Worm (Caenorhabditis elegans) whole organism, L3 larva: ENCODE data around the gene Y51H4A.24.

ENCODE experiments used
- R02D3.7 ChIP-seq: fragments of 150-350 bp; optimal IDR thresholded peaks from 2 replicates; lab custom pipeline; 2014; ENCODE audit warnings: missing biosample characterization, missing genetic modification characterization
- ama-1 ChIP-seq: fragments of 150-350 bp; optimal IDR thresholded peaks from 2 replicates; lab custom pipeline; 2018
- ceh-9 ChIP-seq: sonication (generic microtip); optimal IDR thresholded peaks from 2 replicates; lab custom pipeline; 2018; ENCODE audit warnings: missing biosample characterization, missing genetic modification characterization
- elt-1 ChIP-seq: fragments of 150-350 bp; optimal IDR thresholded peaks from 2 replicates; lab custom pipeline; 2014; ENCODE audit warnings: missing biosample characterization, missing genetic modification characterization
- fkh-10 ChIP-seq: sonication (generic microtip); optimal IDR thresholded peaks from 2 replicates; lab custom pipeline; 2017; ENCODE audit warnings: missing biosample characterization, missing genetic modification reagents, missing genetic modification characterization
- nhr-25 ChIP-seq: sonication (generic microtip); optimal IDR thresholded peaks from 2 replicates; lab custom pipeline; 2017; ENCODE audit warnings: missing biosample characterization, missing genetic modification characterization
- nhr-76 ChIP-seq: fragments of 150-350 bp; sonication (generic microtip); optimal IDR thresholded peaks from 5 replicates; lab custom pipeline; 2014; ENCODE audit warnings: missing biosample characterization, missing genetic modification characterization
- nhr-77 ChIP-seq: fragments of 150-350 bp; optimal IDR thresholded peaks from 2 replicates; lab custom pipeline; 2014; ENCODE audit warnings: missing biosample characterization, missing genetic modification characterization
- sea-2 ChIP-seq: fragments of 150-350 bp; sonication (generic microtip); optimal IDR thresholded peaks from 4 replicates; lab custom pipeline; 2014; ENCODE audit warnings: missing biosample characterization, missing genetic modification reagents, missing genetic modification characterization
- snpc-4 ChIP-seq: fragments of 150-350 bp; optimal IDR thresholded peaks from 2 replicates; lab custom pipeline; 2014; ENCODE audit warnings: missing biosample characterization, missing genetic modification characterization

DNA sequence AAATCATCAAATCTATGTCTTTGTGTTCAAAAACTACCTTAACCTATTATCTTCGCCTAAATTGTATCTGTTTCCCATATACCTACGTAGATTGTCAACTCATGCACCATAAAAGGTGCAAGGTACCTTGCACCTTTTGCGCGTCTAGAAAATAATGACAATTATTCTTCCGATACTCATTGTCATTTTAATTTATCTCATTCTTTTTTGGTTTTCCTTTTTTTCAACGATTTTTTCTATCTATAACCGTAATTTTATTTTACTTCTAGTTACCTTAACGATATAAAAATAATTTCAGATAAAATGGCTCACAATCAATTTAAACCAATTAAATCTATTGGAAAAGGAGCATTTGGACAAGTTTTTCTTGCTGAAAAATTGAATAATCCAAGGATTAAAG is 46.4 kb upstream of the Y51H4A.24 start, which contains the start of gene Y43D4A.6:
- TF ChIP-seq fkh-10 (GFP tag; lab: Kevin White, UChicago): no peak
- TF ChIP-seq nhr-77 (tag; lab: Kevin White, UChicago): no peak
- no peak for TF ChIP-seq elt-1 (tag; lab: Kevin White, UChicago)
- no peak for TF ChIP-seq nhr-25 (tag; lab: Kevin White, UChicago)
- no peak for TF ChIP-seq R02D3.7
- TF ChIP-seq ceh-9 (tag; lab: Kevin White, UChicago): no peak
- TF ChIP-seq snpc-4 (tag; lab: Kevin White, UChicago): no peak
- no peak for TF ChIP-seq ama-1 (lab: Kevin White, UChicago)
- no peak for TF ChIP-seq sea-2 (GFP tag; lab: Kevin White, UChicago)
- no peak for TF ChIP-seq nhr-76 (tag; lab: Kevin White, UChicago)
